Fruit fly (Drosophila melanogaster): ENCODE measurements around the gene CG33285.

The CG33285 gene

dm6 chr3L:21065212-21065902 is 23.4 kb downstream of the CG33285 start, which contains the start of gene CG43072 (continued):
- TF ChIP-seq tna (GFP tag; IDR thresholded peaks at IDR 0.05; ENCODE audit: partially characterized antibody) (no peak), sisA (GFP tag; IDR thresholded peaks at IDR 0.05) (no peak), Scr (GFP tag; IDR thresholded peaks at IDR 0.05; ENCODE audit: partially characterized antibody) (no peak), CG18011 (GFP tag; optimal IDR thresholded peaks at IDR 0.05) (no peak), dan (GFP tag; IDR thresholded peaks at IDR 0.05) (no peak), ara (GFP tag; IDR thresholded peaks at IDR 0.05) (no peak), chinmo (GFP tag; IDR thresholded peaks at IDR 0.05; ENCODE audit: partially characterized antibody) (0 out of 4 replicates have a peak, but pooled peaks have one; percentile 16), seq (GFP tag; IDR thresholded peaks at IDR 0.05) (no peak), Atf6 (GFP tag; IDR thresholded peaks at IDR 0.05) (peak; percentile 43; the same call in 1 of the 2 replicates), tll (GFP tag; optimal IDR thresholded peaks at IDR 0.05) (no peak), Nf-YB (GFP tag; optimal IDR thresholded peaks at IDR 0.05) (peak; percentile 26), Opbp (GFP tag; IDR thresholded peaks at IDR 0.05; ENCODE audit: partially characterized antibody) (0 out of 3 replicates have a peak, but pooled peaks have one; percentile 34), CG7839 (tag; optimal IDR thresholded peaks at IDR 0.05) (peak; percentile 3), CG17612 (GFP tag; IDR thresholded peaks at IDR 0.05) (no peak), C15 (GFP tag; IDR thresholded peaks at IDR 0.05) (no peak), B-H2 (GFP tag; optimal IDR thresholded peaks at IDR 0.05) (peak; percentile 62), CG6683 (GFP tag; optimal IDR thresholded peaks at IDR 0.05) (no peak), CTCF (GFP tag; optimal IDR thresholded peaks at IDR 0.05) (peak; percentile 83), hkb (optimal IDR thresholded peaks at IDR 0.05) (no peak), hkb (GFP tag; IDR thresholded peaks at IDR 0.05) (no peak), CG34376 (GFP tag; optimal IDR thresholded peaks at IDR 0.05) (peak; percentile 99), CG18599 (GFP tag; optimal IDR thresholded peaks at IDR 0.05) (no peak), dmrt11E (tag; optimal IDR thresholded peaks at IDR 0.05) (no peak), HmgD (GFP tag; optimal IDR thresholded peaks at IDR 0.05) (no peak), ab (GFP tag; optimal IDR thresholded peaks at IDR 0.05) (no peak), lab (GFP tag; optimal IDR thresholded peaks at IDR 0.05) (peak; percentile 25), CG5180 (GFP tag; optimal IDR thresholded peaks at IDR 0.05) (no peak), gfzf (GFP tag; optimal IDR thresholded peaks at IDR 0.05) (no peak), fru (optimal IDR thresholded peaks at IDR 0.05) (no peak), CG2129 (GFP tag; IDR thresholded peaks at IDR 0.05; ENCODE audit: partially characterized antibody) (no peak), CG4820 (GFP tag; optimal IDR thresholded peaks at IDR 0.05) (no peak), crol (GFP tag; IDR thresholded peaks at IDR 0.05) (no peak), CG9609 (GFP tag; optimal IDR thresholded peaks at IDR 0.05) (no peak), tio (GFP tag; optimal IDR thresholded peaks at IDR 0.05) (no peak), CG1024 (GFP tag; IDR thresholded peaks at IDR 0.05) (no peak), CG10267 (tag; optimal IDR thresholded peaks at IDR 0.05) (peak; percentile 15), CG8290 (GFP tag; optimal IDR thresholded peaks at IDR 0.05) (no peak), CG8290 (tag; optimal IDR thresholded peaks at IDR 0.05) (peak in 1 of 2 experiments; percentile 24), CG11085 (GFP tag; IDR thresholded peaks at IDR 0.05) (no peak), sug (tag; optimal IDR thresholded peaks at IDR 0.05) (peak; percentile 85), CHES-1-like (GFP tag; optimal IDR thresholded peaks at IDR 0.05) (no peak), YL-1 (GFP tag; optimal IDR thresholded peaks at IDR 0.05) (peak; percentile 3), oc (tag; optimal IDR thresholded peaks at IDR 0.05) (no peak), TFAM (GFP tag; optimal IDR thresholded peaks at IDR 0.05) (no peak), repo (GFP tag; optimal IDR thresholded peaks at IDR 0.05) (no peak), Aef1 (GFP tag; IDR thresholded peaks at IDR 0.05) (no peak), CG2712 (tag; optimal IDR thresholded peaks at IDR 0.05) (no peak), CG6765 (GFP tag; optimal IDR thresholded peaks at IDR 0.05) (no peak), CG12155 (GFP tag; optimal IDR thresholded peaks at IDR 0.05) (no peak), btn (GFP tag; optimal IDR thresholded peaks at IDR 0.05) (no peak), CG12659 (GFP tag; optimal IDR thresholded peaks at IDR 0.05) (no peak)

Measured in whole organism, embryonic.